Fruit fly (Drosophila melanogaster): ENCODE data around the gene Slu7.

Gene Slu7

DNA sequence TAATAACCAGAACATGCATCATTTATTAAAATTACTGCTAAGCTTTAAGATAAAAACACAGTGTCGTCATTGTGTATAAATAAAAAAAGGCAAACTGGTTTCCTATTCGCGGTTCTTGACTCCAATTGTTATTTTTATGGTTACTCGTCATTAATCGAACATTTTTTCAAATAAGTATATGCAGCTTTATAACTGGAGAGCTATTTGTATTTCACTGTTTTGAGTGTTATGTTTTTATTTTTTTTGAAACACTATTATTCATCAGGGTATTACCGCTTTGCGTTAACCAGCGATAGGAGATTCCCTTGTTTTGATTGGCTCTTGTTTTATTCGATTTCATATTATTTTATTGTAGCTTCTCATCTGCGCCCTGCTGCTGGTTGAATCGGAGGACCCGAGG, 27.7 kb downstream of the Slu7 start (continued):
- TF ChIP-seq cyc (GFP tag; optimal IDR thresholded peaks at IDR 0.05), result no peak
- TF ChIP-seq fd59A (GFP tag; optimal IDR thresholded peaks at IDR 0.05), result peak; percentile 45
- no peak for TF ChIP-seq CG3919 (GFP tag; optimal IDR thresholded peaks at IDR 0.05)
- no peak for TF ChIP-seq pdm3 (GFP tag; optimal IDR thresholded peaks at IDR 0.05)
- no peak for TF ChIP-seq Blimp-1 (GFP tag; optimal IDR thresholded peaks at IDR 0.05)
- TF ChIP-seq svp (GFP tag), result no peak

DNA sequence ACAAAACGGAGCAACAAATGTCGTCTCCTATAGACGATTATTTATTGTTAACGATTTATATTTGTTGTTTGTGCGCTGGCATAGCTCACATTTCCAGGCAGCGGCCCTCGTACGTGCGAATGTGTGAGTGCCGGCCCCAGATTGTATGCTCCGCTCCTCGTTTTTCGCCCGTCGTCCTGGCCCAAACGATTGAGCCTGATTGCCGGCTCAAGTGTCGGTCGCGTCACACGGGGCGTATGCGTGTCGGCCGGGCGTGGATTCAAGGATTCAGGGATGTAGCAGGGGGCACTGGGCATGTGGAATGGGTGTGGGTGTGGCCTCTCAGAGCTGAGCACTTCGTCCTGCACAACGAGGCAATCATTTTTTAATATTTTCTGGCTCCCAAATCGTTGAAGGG, 33.3 kb downstream of the Slu7 start:
- TF ChIP-seq CG11294 (GFP tag; IDR thresholded peaks at IDR 0.05), result no peak
- TF ChIP-seq CG10669 (GFP tag; optimal IDR thresholded peaks at IDR 0.05), result no peak
- TF ChIP-seq CG11762 (GFP tag; optimal IDR thresholded peaks at IDR 0.05; ENCODE audit: insufficient read depth), result no peak

DNA sequence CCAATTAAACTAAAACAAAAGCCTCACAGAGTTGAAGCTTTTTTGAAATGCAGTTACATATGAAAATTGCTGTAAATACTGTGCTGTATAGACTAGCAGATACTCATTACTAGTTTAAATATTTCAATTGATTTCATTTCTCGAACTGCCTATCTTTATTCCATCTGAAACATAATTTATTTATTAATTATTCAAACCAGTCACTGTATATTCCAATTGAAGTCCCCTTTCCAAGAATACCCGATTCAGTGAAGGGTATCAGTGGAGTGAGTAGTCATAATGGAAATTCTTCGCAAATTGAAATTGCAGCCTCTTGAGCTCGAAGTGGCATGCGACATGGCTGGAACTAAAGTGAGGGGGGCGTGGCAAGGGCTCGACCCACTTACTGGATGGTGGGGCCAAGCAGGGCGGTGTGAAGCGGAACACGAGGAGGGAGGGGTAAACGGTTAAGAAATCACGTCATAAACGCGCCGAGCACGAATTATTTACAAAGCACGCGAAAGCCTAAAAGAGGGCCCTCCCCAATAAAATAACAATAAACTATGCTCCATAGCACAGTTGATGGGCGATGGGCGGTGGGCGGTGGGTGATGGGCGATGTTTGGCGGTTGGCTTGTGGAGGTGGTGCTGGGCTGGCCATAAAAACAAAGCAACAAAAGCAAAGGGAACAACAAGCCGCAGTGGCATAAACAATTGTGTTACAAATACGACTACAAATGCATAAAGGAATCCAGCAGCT, 33.8 kb downstream of the Slu7 start:
- TF ChIP-seq Eip93F (GFP tag; optimal IDR thresholded peaks at IDR 0.05) (no peak), Lpt (GFP tag; optimal IDR thresholded peaks at IDR 0.05) (peak; percentile 0), CG6276 (GFP tag; optimal IDR thresholded peaks at IDR 0.05) (peak; percentile 24), Eip75B (GFP tag; optimal IDR thresholded peaks at IDR 0.05) (peak; percentile 44), CG11902 (GFP tag; optimal IDR thresholded peaks at IDR 0.05) (peak; percentile 33), CG6792 (GFP tag; optimal IDR thresholded peaks at IDR 0.05) (peak; percentile 36), pdm3 (GFP tag; optimal IDR thresholded peaks at IDR 0.05) (peak; percentile 66), CG10669 (GFP tag; optimal IDR thresholded peaks at IDR 0.05) (peak; percentile 53), CG8119 (GFP tag; IDR thresholded peaks at IDR 0.05) (peak; percentile 58), lz (GFP tag; optimal IDR thresholded peaks at IDR 0.05) (peak; percentile 45), Hr4 (GFP tag; optimal IDR thresholded peaks at IDR 0.05) (peak; percentile 63), vri (GFP tag; optimal IDR thresholded peaks at IDR 0.05) (no peak), CG15336 (GFP tag; IDR thresholded peaks at IDR 0.05) (peak; percentile 57; the same call in 1 of the 2 replicates), CG6854 (GFP tag; optimal IDR thresholded peaks at IDR 0.05) (no peak), CG32006 (GFP tag; optimal IDR thresholded peaks at IDR 0.05) (peak; percentile 55), Hr38 (GFP tag; optimal IDR thresholded peaks at IDR 0.05) (no peak), CG9139 (GFP tag; optimal IDR thresholded peaks at IDR 0.05) (no peak), CG6163 (GFP tag; IDR thresholded peaks at IDR 0.05) (peak; percentile 53; the same call in 2 of the 3 replicates), ss (GFP tag; optimal IDR thresholded peaks at IDR 0.05) (peak in 1 of 2 experiments; percentile 31), CG10631 (GFP tag; optimal IDR thresholded peaks at IDR 0.05) (peak; percentile 48), CG8632 (GFP tag; optimal IDR thresholded peaks at IDR 0.05) (peak; percentile 10), Ets21C (GFP tag; optimal IDR thresholded peaks at IDR 0.05) (no peak), CG11294 (GFP tag; IDR thresholded peaks at IDR 0.05) (peak; percentile 20; the same call in 1 of the 2 replicates), CG16779 (tag; optimal IDR thresholded peaks at IDR 0.05) (no peak), CG31627 (GFP tag; optimal IDR thresholded peaks at IDR 0.05) (peak; percentile 52), CG8319 (GFP tag; optimal IDR thresholded peaks at IDR 0.05) (peak; percentile 9), achi (GFP tag; optimal IDR thresholded peaks at IDR 0.05) (peak; percentile 39), CG4318 (GFP tag; optimal IDR thresholded peaks at IDR 0.05) (peak; percentile 18), fkh (GFP tag; optimal IDR thresholded peaks at IDR 0.05) (no peak), net (GFP tag; optimal IDR thresholded peaks at IDR 0.05) (peak; percentile 22), CG1621 (tag; optimal IDR thresholded peaks at IDR 0.05) (peak; percentile 16), CG3032 (tag; optimal IDR thresholded peaks at IDR 0.05) (peak; percentile 49), CG6808 (GFP tag; optimal IDR thresholded peaks at IDR 0.05) (peak; percentile 6), dac (GFP tag; optimal IDR thresholded peaks at IDR 0.05) (no peak), svp (GFP tag) (peak; percentile 61), Sox102F (GFP tag; optimal IDR thresholded peaks at IDR 0.05) (peak; percentile 43), eg (GFP tag; IDR thresholded peaks at IDR 0.05) (peak; percentile 77), fd85E (GFP tag; optimal IDR thresholded peaks at IDR 0.05) (no peak), dsx (GFP tag; optimal IDR thresholded peaks at IDR 0.05; ENCODE audit: poor library complexity, severe bottlenecking) (peak; percentile 22), Hr39 (GFP tag; optimal IDR thresholded peaks at IDR 0.05) (peak; percentile 53), Gug (GFP tag; IDR thresholded peaks at IDR 0.05) (peak; percentile 33; the same call in 1 of the 2 replicates)

Measured in whole organism, prepupa.